Worm (Caenorhabditis elegans) whole organism, late embryonic: ENCODE data around the gene srx-86.

Experiments used
- K02D7.2 ChIP-seq: sonication (generic microtip); optimal IDR thresholded peaks from 2 replicates; lab custom pipeline; 2017; ENCODE audit warnings: mild to moderate bottlenecking, missing genetic modification characterization, missing compliant biosample characterization
- K09A11.1 ChIP-seq: sonication (generic microtip); optimal IDR thresholded peaks from 2 replicates; lab custom pipeline; 2017; ENCODE audit warnings: antibody characterized with exemption, mild to moderate bottlenecking, missing genetic modification characterization, missing compliant biosample characterization; ENCODE audit not compliant: insufficient read depth
- Y22D7AL.16 ChIP-seq: sonication (generic microtip); optimal IDR thresholded peaks from 2 replicates; lab custom pipeline; 2016; ENCODE audit warnings: missing genetic modification characterization, missing compliant biosample characterization
- ahr-1 ChIP-seq: sonication (generic microtip); optimal IDR thresholded peaks from 2 replicates; lab custom pipeline; 2016; ENCODE audit warnings: missing genetic modification characterization, missing compliant biosample characterization
- ama-1 ChIP-seq: fragments of 150-350 bp; optimal IDR thresholded peaks from 2 replicates; lab custom pipeline; 2014
- ceh-14 ChIP-seq: sonication (generic microtip); optimal IDR thresholded peaks from 2 replicates; lab custom pipeline; 2016; ENCODE audit warnings: missing genotype, missing genetic modification characterization, missing compliant biosample characterization
- ceh-19 ChIP-seq: fragments of 200-800 bp; sonication (Bioruptor generic); optimal IDR thresholded peaks from 2 replicates; lab custom pipeline; 2018; ENCODE audit warnings: mild to moderate bottlenecking, missing genetic modification characterization, missing compliant biosample characterization
- ceh-2 ChIP-seq: sonication (generic microtip); optimal IDR thresholded peaks from 2 replicates; lab custom pipeline; 2016; ENCODE audit warnings: missing genotype, missing genetic modification characterization, missing compliant biosample characterization
- ceh-22 ChIP-seq: sonication (generic microtip); optimal IDR thresholded peaks from 2 replicates; lab custom pipeline; 2017; ENCODE audit warnings: missing biosample characterization, missing genetic modification characterization
- ceh-24 ChIP-seq: sonication (generic microtip); optimal IDR thresholded peaks from 2 replicates; lab custom pipeline; 2016; ENCODE audit warnings: mild to moderate bottlenecking, missing genetic modification characterization, missing compliant biosample characterization
- ceh-31 ChIP-seq: sonication (generic microtip); optimal IDR thresholded peaks from 2 replicates; lab custom pipeline; 2016; ENCODE audit warnings: missing genetic modification characterization, missing compliant biosample characterization
- ceh-34 ChIP-seq: sonication (generic microtip); optimal IDR thresholded peaks from 2 replicates; lab custom pipeline; 2016; ENCODE audit warnings: mild to moderate bottlenecking, missing genetic modification characterization, missing compliant biosample characterization
- ceh-48 ChIP-seq: sonication (generic microtip); optimal IDR thresholded peaks from 2 replicates; lab custom pipeline; 2016; ENCODE audit warnings: missing genetic modification characterization, inconsistent platforms, missing compliant biosample characterization
- ceh-6 ChIP-seq: fragments of 200-800 bp; sonication (Bioruptor generic); optimal IDR thresholded peaks from 2 replicates; lab custom pipeline; 2018; ENCODE audit warnings: mild to moderate bottlenecking, missing genetic modification characterization, missing compliant biosample characterization
- che-1 ChIP-seq: sonication (generic microtip); optimal IDR thresholded peaks from 2 replicates; lab custom pipeline; 2016; ENCODE audit warnings: mild to moderate bottlenecking, missing genetic modification characterization, missing compliant biosample characterization
- dmd-4 ChIP-seq: sonication (generic microtip); optimal IDR thresholded peaks from 2 replicates; lab custom pipeline; 2016; ENCODE audit warnings: borderline replicate concordance, missing genetic modification characterization, missing compliant biosample characterization
- dve-1 ChIP-seq: sonication (generic microtip); optimal IDR thresholded peaks from 2 replicates; lab custom pipeline; 2017; ENCODE audit warnings: antibody characterized with exemption, mild to moderate bottlenecking, missing genetic modification characterization, missing compliant biosample characterization
- elt-2 ChIP-seq: sonication (generic microtip); optimal IDR thresholded peaks from 2 replicates; lab custom pipeline; 2016; ENCODE audit warnings: missing genetic modification reagents, missing genetic modification characterization, missing compliant biosample characterization
- fkh-10 ChIP-seq: fragments of 150-350 bp; optimal IDR thresholded peaks from 2 replicates; lab custom pipeline; 2014; ENCODE audit warnings: missing biosample characterization, missing genetic modification reagents, missing genetic modification characterization
- fkh-6 ChIP-seq: sonication (generic microtip); optimal IDR thresholded peaks from 2 replicates; lab custom pipeline; 2016; ENCODE audit warnings: missing genetic modification characterization, missing compliant biosample characterization
- hlh-13 ChIP-seq: fragments of 200-800 bp; sonication (Bioruptor generic); optimal IDR thresholded peaks from 2 replicates; lab custom pipeline; 2018; ENCODE audit warnings: mild to moderate bottlenecking, missing genetic modification characterization, missing compliant biosample characterization
- hlh-30 ChIP-seq: sonication (generic microtip); optimal IDR thresholded peaks from 2 replicates; lab custom pipeline; 2017; ENCODE audit warnings: antibody characterized with exemption, missing genetic modification characterization, missing compliant biosample characterization; ENCODE audit not compliant: insufficient read depth
- hlh-8 ChIP-seq: sonication (generic microtip); optimal IDR thresholded peaks from 2 replicates; lab custom pipeline; 2016; ENCODE audit warnings: missing genotype, missing genetic modification characterization, missing compliant biosample characterization
- lim-6 ChIP-seq: sonication (generic microtip); optimal IDR thresholded peaks from 2 replicates; lab custom pipeline; 2016; ENCODE audit warnings: missing genetic modification characterization, missing compliant biosample characterization
- nfya-1 ChIP-seq: sonication (generic microtip); optimal IDR thresholded peaks from 2 replicates; lab custom pipeline; 2017; ENCODE audit warnings: missing genetic modification characterization, mild to moderate bottlenecking, missing compliant biosample characterization, antibody characterized with exemption, moderate library complexity
- npax-4 ChIP-seq: sonication (generic microtip); optimal IDR thresholded peaks from 2 replicates; lab custom pipeline; 2016; ENCODE audit warnings: missing genetic modification characterization, missing compliant biosample characterization
- odd-2 ChIP-seq: sonication (generic microtip); optimal IDR thresholded peaks from 2 replicates; lab custom pipeline; 2017; ENCODE audit warnings: antibody characterized with exemption, mild to moderate bottlenecking, missing genetic modification characterization, missing compliant biosample characterization
- pat-9 ChIP-seq: fragments of 200-800 bp; sonication (Bioruptor generic); optimal IDR thresholded peaks from 2 replicates; lab custom pipeline; 2018; ENCODE audit warnings: mild to moderate bottlenecking, missing genetic modification characterization, moderate library complexity, missing compliant biosample characterization
- pros-1 ChIP-seq: fragments of 150-350 bp; optimal IDR thresholded peaks from 2 replicates; lab custom pipeline; 2014; ENCODE audit warnings: missing biosample characterization, missing genetic modification reagents, missing genetic modification characterization
- rnt-1 ChIP-seq: sonication (generic microtip); optimal IDR thresholded peaks from 2 replicates; lab custom pipeline; 2016; ENCODE audit warnings: missing genetic modification characterization, missing compliant biosample characterization
- tbx-2 ChIP-seq: sonication (generic microtip); optimal IDR thresholded peaks from 2 replicates; lab custom pipeline; 2016; ENCODE audit warnings: missing genetic modification characterization, missing compliant biosample characterization
- unc-42 ChIP-seq: sonication (generic microtip); optimal IDR thresholded peaks from 2 replicates; lab custom pipeline; 2016; ENCODE audit warnings: missing genotype, missing genetic modification characterization, missing compliant biosample characterization
- unc-55 ChIP-seq: sonication (generic microtip); optimal IDR thresholded peaks from 2 replicates; lab custom pipeline; 2017; ENCODE audit warnings: missing biosample characterization, missing genetic modification reagents, missing genetic modification characterization
- unc-86 ChIP-seq: sonication (generic microtip); optimal IDR thresholded peaks from 2 replicates; lab custom pipeline; 2016; ENCODE audit warnings: missing genetic modification characterization, missing compliant biosample characterization

The srx-86 gene

ce11 chrV:11543564-11543963 lies 19.2 kb upstream of the srx-86 start, which contains the start of gene F38B7.2:
Gene F38B7.2, plus strand, starts transcription at chrV:11543963.
- TF ChIP-seq dmd-4 (tag; lab: Kevin White, UChicago) (no peak), ceh-22 (tag; lab: Kevin White, UChicago) (no peak), unc-42 (tag; lab: Kevin White, UChicago) (no peak), fkh-10 (GFP tag; lab: Kevin White, UChicago) (no peak), ceh-19 (GFP tag; lab: Kevin White, UChicago) (no peak), Y22D7AL.16 (tag; lab: Kevin White, UChicago) (no peak), unc-55 (no peak), pros-1 (tag; lab: Kevin White, UChicago) (no peak), ceh-6 (GFP tag; lab: Kevin White, UChicago) (no peak), ceh-2 (no peak), ahr-1 (tag; lab: Kevin White, UChicago) (no peak), hlh-8 (tag; lab: Kevin White, UChicago) (no peak), che-1 (tag; lab: Kevin White, UChicago) (no peak), fkh-6 (no peak), odd-2 (tag; lab: Kevin White, UChicago) (no peak), ceh-31 (tag; lab: Kevin White, UChicago) (no peak)

- TF ChIP-seq ceh-31 (tag; lab: Kevin White, UChicago) (no peak), dmd-4 (tag; lab: Kevin White, UChicago) (no peak), lim-6 (tag; lab: Kevin White, UChicago) (no peak), rnt-1 (tag; lab: Kevin White, UChicago) (no peak), ama-1 (lab: Kevin White, UChicago) (no peak), tbx-2 (tag; lab: Kevin White, UChicago) (no peak)
Observed at ce11 chrV:11545227-11545626, 17.5 kb upstream of the srx-86 start, which contains the start of gene F38B7.10. Gene F38B7.10, plus strand, starts transcription at chrV:11545527.

- TF ChIP-seq npax-4 (no peak), tbx-2 (tag; lab: Kevin White, UChicago) (no peak), ceh-14 (no peak), ceh-2 (no peak), unc-86 (tag; lab: Kevin White, UChicago) (no peak), nfya-1 (tag; lab: Kevin White, UChicago) (no peak), odd-2 (tag; lab: Kevin White, UChicago) (no peak), K09A11.1 (tag; lab: Kevin White, UChicago) (no peak), hlh-13 (GFP tag; lab: Kevin White, UChicago) (no peak), K02D7.2 (tag; lab: Kevin White, UChicago) (no peak)
- TF ChIP-seq, all 69 proteins: peak for 0
Observed at ce11 chrV:11546795-11547194, 15.9 kb upstream of the srx-86 start, which contains the start of gene F38B7.11. Gene F38B7.11, plus strand, starts transcription at chrV:11547095.

- TF ChIP-seq hlh-8 (tag; lab: Kevin White, UChicago) (peak; percentile 12), ceh-31 (tag; lab: Kevin White, UChicago) (peak; percentile 33), dve-1 (tag; lab: Kevin White, UChicago) (peak; percentile 36), ceh-14 (peak; percentile 3), ceh-19 (GFP tag; lab: Kevin White, UChicago) (peak; percentile 39), pat-9 (tag; lab: Kevin White, UChicago) (no peak), unc-55 (peak; percentile 51), nfya-1 (tag; lab: Kevin White, UChicago) (peak; percentile 58), ceh-24 (tag; lab: Kevin White, UChicago) (no peak), ceh-34 (tag; lab: Kevin White, UChicago) (peak; percentile 42), elt-2 (tag; lab: Kevin White, UChicago) (peak; percentile 71), hlh-30 (peak; percentile 95), ceh-48 (tag; lab: Kevin White, UChicago) (no peak), tbx-2 (tag; lab: Kevin White, UChicago) (peak; percentile 51)
Observed at ce11 chrV:11548914-11549406, 13.8 kb upstream of the srx-86 start, which contains the start of the genes F38B7.17 and F38B7.3. Gene F38B7.17, minus strand, starts transcription at chrV:11548964. Gene F38B7.3, plus strand, starts transcription at chrV:11549107.
